Worm (Caenorhabditis elegans) whole organism, L4 larva: ENCODE data around the gene ttr-48.

ENCODE experiments used
- F44E2.7 ChIP-seq: fragments of 200-800 bp; sonication (Bioruptor generic); IDR thresholded peaks from 2 replicates; pipeline ENCODE4 v2.1.2; 2022; ENCODE audit warnings: missing genetic modification characterization, missing compliant biosample characterization
- F49E8.2 ChIP-seq: sonication (generic microtip); optimal IDR thresholded peaks from 2 replicates; lab custom pipeline; 2016; ENCODE audit warnings: missing compliant biosample characterization, mild to moderate bottlenecking, missing genetic modification characterization, borderline replicate concordance
- T26A8.4 ChIP-seq: fragments of 200-800 bp; sonication (Bioruptor generic); IDR thresholded peaks from 2 replicates; pipeline ENCODE4 v1.3.6; 2022; ENCODE audit warnings: missing genetic modification characterization, missing compliant biosample characterization
- Y75B8A.6 ChIP-seq: fragments of 200-800 bp; sonication (Bioruptor generic); IDR thresholded peaks from 2 replicates; pipeline ENCODE4 v1.3.6; 2022; ENCODE audit warnings: missing genetic modification reagents, missing genetic modification characterization, missing compliant biosample characterization
- ZK337.2 ChIP-seq: fragments of 200-800 bp; sonication (Bioruptor generic); IDR thresholded peaks from 2 replicates; pipeline ENCODE4 v1.3.6; 2022; ENCODE audit warnings: missing genetic modification reagents, missing genetic modification characterization, missing compliant biosample characterization
- aha-1 ChIP-seq: fragments of 150-350 bp; peaks from one replicate; lab custom pipeline; 2014; ENCODE audit warnings: missing biosample characterization, missing genetic modification characterization
- ama-1 ChIP-seq: fragments of 150-350 bp; optimal IDR thresholded peaks from 2 replicates; lab custom pipeline; 2014; ENCODE audit warnings: inconsistent platforms, mixed read lengths
- daf-8 ChIP-seq: fragments of 200-800 bp; sonication (Bioruptor generic); IDR thresholded peaks from 2 replicates; pipeline ENCODE4 v1.3.6; 2022; ENCODE audit warnings: missing genetic modification characterization, missing compliant biosample characterization
- dmd-8 ChIP-seq: fragments of 200-800 bp; sonication (Bioruptor generic); IDR thresholded peaks from 2 replicates; pipeline ENCODE4 v1.3.6; 2022; ENCODE audit warnings: missing genetic modification characterization, missing compliant biosample characterization
- hlh-30 ChIP-seq: sonication (generic microtip); optimal IDR thresholded peaks from 2 replicates; lab custom pipeline; 2017; ENCODE audit warnings: antibody characterized with exemption, mild to moderate bottlenecking, missing genetic modification characterization, missing compliant biosample characterization; ENCODE audit not compliant: insufficient read depth
- lim-7 ChIP-seq: fragments of 200-800 bp; sonication (Bioruptor generic); IDR thresholded peaks from 2 replicates; pipeline ENCODE4 v1.3.6; 2022; ENCODE audit warnings: missing genetic modification characterization, missing compliant biosample characterization
- lin-39 ChIP-seq: fragments of 150-350 bp; optimal IDR thresholded peaks from 2 replicates; lab custom pipeline; 2014; ENCODE audit warnings: missing biosample characterization, missing genetic modification reagents, missing genetic modification characterization
- madf-5 ChIP-seq, 2 experiments: fragments of 200-800 bp; sonication (Bioruptor generic); IDR thresholded peaks; 2 replicates each; pipeline ENCODE4 v1.3.6; 2022; ENCODE audit warnings: missing compliant biosample characterization in 2 of 2, missing genetic modification characterization in 2 of 2
- madf-9 ChIP-seq: fragments of 200-800 bp; sonication (Bioruptor generic); conservative IDR thresholded peaks from 2 replicates; pipeline ENCODE4 v1.3.6; 2022; ENCODE audit warnings: missing genetic modification reagents, missing genetic modification characterization, missing compliant biosample characterization
- mes-2 ChIP-seq: sonication (generic microtip); optimal IDR thresholded peaks from 2 replicates; lab custom pipeline; 2016; ENCODE audit warnings: missing genotype, mild to moderate bottlenecking, missing genetic modification characterization, missing compliant biosample characterization; ENCODE audit not compliant: poor library complexity, severe bottlenecking
- nhr-10 ChIP-seq: fragments of 150-350 bp; optimal IDR thresholded peaks from 2 replicates; lab custom pipeline; 2014; ENCODE audit warnings: missing biosample characterization, missing genetic modification characterization
- nhr-77 ChIP-seq: fragments of 150-350 bp; optimal IDR thresholded peaks from 2 replicates; lab custom pipeline; 2014; ENCODE audit warnings: missing biosample characterization, missing genetic modification characterization
- pqm-1 ChIP-seq: sonication (generic microtip); optimal IDR thresholded peaks from 2 replicates; lab custom pipeline; 2017; ENCODE audit warnings: missing biosample characterization, missing genetic modification characterization
- snpc-4 ChIP-seq: fragments of 150-350 bp; optimal IDR thresholded peaks from 2 replicates; lab custom pipeline; 2014; ENCODE audit warnings: missing biosample characterization, missing genetic modification characterization
- tag-97 ChIP-seq: fragments of 200-800 bp; sonication (Bioruptor generic); IDR thresholded peaks from 2 replicates; pipeline ENCODE4 v1.3.6; 2022; ENCODE audit warnings: missing genetic modification characterization, missing compliant biosample characterization
- unc-39 ChIP-seq: sonication (generic microtip); optimal IDR thresholded peaks from 2 replicates; lab custom pipeline; 2017; ENCODE audit warnings: missing biosample characterization, missing genetic modification characterization
- unc-62 ChIP-seq, 3 experiments: fragments of 150-350 bp in 1 of 3; sonication (generic microtip); optimal IDR thresholded peaks in 2 of 3; peaks in 1 of 3; 1 replicate in 1 of 3; 2 replicates in 2 of 3; lab custom pipeline; 2014 to 2017; ENCODE audit warnings: missing biosample characterization in 3 of 3, missing genetic modification characterization in 3 of 3, missing genetic modification reagents in 3 of 3, missing genotype in 1 of 3
- ztf-11 ChIP-seq: fragments of 150-350 bp; optimal IDR thresholded peaks from 2 replicates; lab custom pipeline; 2014; ENCODE audit warnings: missing biosample characterization, missing genetic modification characterization

ttr-48 gene

DNA sequence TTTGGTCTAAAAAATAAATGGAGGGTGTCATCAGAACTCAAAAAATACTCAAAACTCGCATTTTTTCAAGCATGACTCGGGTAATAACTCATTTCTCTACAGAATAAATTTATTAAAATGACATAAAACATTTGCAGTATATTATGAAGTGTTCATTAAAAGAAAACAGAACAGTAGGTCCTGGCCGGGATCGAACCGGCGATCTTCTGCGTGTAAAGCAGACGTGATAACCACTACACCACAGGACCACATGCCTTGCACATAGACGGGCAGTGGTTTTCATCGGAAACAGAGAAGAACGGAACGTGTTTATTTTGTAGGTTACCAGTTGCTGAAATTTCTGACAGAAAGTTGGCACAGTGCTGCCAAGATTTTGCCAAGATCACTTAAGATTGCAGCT lies 48.9 kb downstream of the ttr-48 start (continued):
- TF ChIP-seq Y75B8A.6 (GFP tag; lab: Robert Waterston, UW) (no peak), madf-5 (GFP tag; IDR thresholded peaks at IDR 0.05; lab: Robert Waterston, UW) (peak; percentile 74 to 84; a peak in 1 of 4 replicates), mes-2 (peak; percentile 53), madf-9 (GFP tag; lab: Robert Waterston, UW) (0 out of 2 replicates have a peak, but pooled peaks have one; percentile 30), F49E8.2 (tag; lab: Kevin White, UChicago) (peak; percentile 42), ZK337.2 (GFP tag; lab: Robert Waterston, UW) (0 out of 2 replicates have a peak, but pooled peaks have one; percentile 27), F44E2.7 (GFP tag; lab: Robert Waterston, UW) (no peak), nhr-77 (tag; lab: Kevin White, UChicago) (no peak), T26A8.4 (GFP tag; lab: Robert Waterston, UW) (no peak), lim-7 (GFP tag; lab: Robert Waterston, UW) (peak; percentile 88), daf-8 (0 out of 2 replicates have a peak, but pooled peaks have one; percentile 42), dmd-8 (GFP tag; lab: Robert Waterston, UW) (peak; percentile 78), unc-62 (GFP tag; optimal IDR thresholded peaks at IDR 0.05 in 1 of 2; lab: Kevin White, UChicago) (no peak), unc-62 (tag; optimal IDR thresholded peaks at IDR 0.05; lab: Kevin White, UChicago) (no peak), pqm-1 (tag; lab: Kevin White, UChicago) (no peak), hlh-30 (tag; lab: Kevin White, UChicago) (peak; percentile 32)

DNA sequence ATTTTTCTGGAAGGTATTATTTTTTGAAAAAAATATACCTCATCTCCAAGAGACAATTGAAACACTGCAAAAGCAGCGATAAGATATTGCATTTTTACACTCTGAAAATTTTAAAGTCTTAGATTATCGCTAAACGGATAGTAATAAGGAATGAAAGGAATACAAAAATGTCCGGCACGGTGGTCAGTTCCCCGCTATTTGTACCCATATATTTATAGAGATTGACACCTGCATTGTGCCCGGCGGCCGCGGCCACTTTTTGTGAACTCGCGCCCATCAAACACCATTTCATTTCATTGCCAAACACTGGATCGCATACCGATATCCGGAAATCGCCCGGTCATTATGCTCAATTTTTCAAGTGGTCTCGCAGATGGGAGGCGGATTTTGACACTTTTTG lies 49.5 kb downstream of the ttr-48 start, which contains the start of gene idpp-5:
Gene idpp-5 (minus strand): TSS at position 101 of the 400 bp plus-strand sequence.
- TF ChIP-seq aha-1: no peak
- TF ChIP-seq unc-39 (tag; lab: Kevin White, UChicago): no peak
- no peak for TF ChIP-seq F49E8.2 (tag; lab: Kevin White, UChicago)
- TF ChIP-seq tag-97 (GFP tag; lab: Robert Waterston, UW): no peak
- TF ChIP-seq ama-1 (lab: Kevin White, UChicago): no peak
- no peak for TF ChIP-seq nhr-10 (tag; lab: Kevin White, UChicago)
- TF ChIP-seq snpc-4: no peak
- peak in 1 of 2 experiments; percentile 84 for TF ChIP-seq unc-62 (GFP tag; optimal IDR thresholded peaks at IDR 0.05 in 1 of 2; lab: Kevin White, UChicago)
- no peak for TF ChIP-seq unc-62 (tag; optimal IDR thresholded peaks at IDR 0.05; lab: Kevin White, UChicago)

DNA sequence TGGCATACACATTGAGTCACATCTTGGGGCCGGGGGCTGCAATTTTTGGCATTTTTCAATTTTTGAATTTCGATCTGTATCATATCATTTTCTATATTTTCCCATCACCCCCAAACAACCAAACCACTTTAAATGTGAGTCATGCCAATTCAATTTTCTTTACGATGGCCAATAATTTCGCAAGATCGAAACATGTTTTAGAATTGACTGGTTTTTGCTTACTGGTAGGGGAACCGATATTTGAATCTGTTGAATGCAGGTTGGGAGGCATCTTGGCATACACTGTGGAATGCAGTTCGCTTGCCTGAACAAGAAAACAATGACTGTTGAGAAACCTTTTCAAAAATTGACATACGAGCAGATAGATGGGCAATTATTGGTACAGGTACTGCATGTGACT lies 51.1 kb downstream of the ttr-48 start:
- TF ChIP-seq unc-62 (GFP tag; optimal IDR thresholded peaks at IDR 0.05 in 1 of 2; lab: Kevin White, UChicago): peak in 1 of 2 experiments; percentile 73
- no peak for TF ChIP-seq unc-62 (tag; optimal IDR thresholded peaks at IDR 0.05; lab: Kevin White, UChicago)
- no peak for TF ChIP-seq tag-97 (GFP tag; lab: Robert Waterston, UW)
- TF ChIP-seq ztf-11 (tag; lab: Kevin White, UChicago): no peak
- no peak for TF ChIP-seq lin-39 (tag; lab: Kevin White, UChicago)
